Fruit fly (Drosophila melanogaster): Measurements from ENCODE around the gene CG42752.

- TF ChIP-seq pan (optimal IDR thresholded peaks at IDR 0.05) = no peak
- TF ChIP-seq CG8478 (optimal IDR thresholded peaks at IDR 0.05) = no peak
Measured at dm6 chr2L:18705617-18706046, 34.3 kb downstream of the CG42752 start, which contains the start of gene Jwa.
